Fruit fly (Drosophila melanogaster) Kc167 (cell line): Measurements from ENCODE around the gene Gal.

Experiments
- Myc ChIP-seq: fragments of >200 bp; optimal IDR thresholded peaks from 2 replicates; lab custom pipeline; 2017; ENCODE audit warnings: missing external identifiers
- Sin3A ChIP-seq: fragments of >200 bp; optimal IDR thresholded peaks from 2 replicates; lab custom pipeline; 2018; ENCODE audit warnings: missing external identifiers
- h ChIP-seq: fragments of >200 bp; optimal IDR thresholded peaks from 3 replicates; lab custom pipeline; 2018; ENCODE audit warnings: missing external identifiers
- insv ChIP-seq: fragments of >200 bp; optimal IDR thresholded peaks from 3 replicates; lab custom pipeline; 2018; ENCODE audit warnings: missing external identifiers
- psq ChIP-seq: fragments of >200 bp; optimal IDR thresholded peaks from 2 replicates; lab custom pipeline; 2017; ENCODE audit warnings: missing external identifiers
- ttk ChIP-seq: sonication (Bioruptor generic); optimal IDR thresholded peaks from 2 replicates; lab custom pipeline; 2017; ENCODE audit warnings: missing external identifiers

DNA sequence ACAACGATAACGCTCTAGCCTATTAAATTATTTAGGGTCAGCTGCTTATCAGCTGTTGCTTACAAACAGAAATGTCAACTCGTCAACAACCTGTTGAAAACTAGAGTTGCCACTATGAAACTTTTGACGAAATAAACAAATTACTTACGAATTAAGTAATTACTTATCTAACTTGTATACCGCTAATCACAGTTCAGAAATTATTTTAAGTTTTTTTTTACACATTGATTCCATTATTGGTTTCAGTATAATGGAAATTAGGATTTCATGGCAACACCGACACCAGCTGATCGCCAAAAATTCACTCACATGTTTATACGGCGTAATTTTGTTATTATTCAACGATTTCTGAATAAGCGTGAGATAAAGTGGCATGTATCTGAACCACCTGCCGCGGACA, 31.2 kb upstream of the Gal start, which contains the start of the genes CG9117 and CG31643:
- no peak for TF ChIP-seq psq (lab: Kevin White, UChicago)
- TF ChIP-seq insv (lab: Kevin White, UChicago) = no peak
- TF ChIP-seq ttk (lab: Kevin White, UChicago) = no peak
- no peak for TF ChIP-seq h (lab: Kevin White, UChicago)
- TF ChIP-seq Sin3A (lab: Kevin White, UChicago) = no peak
- no peak for TF ChIP-seq Myc (lab: Kevin White, UChicago)
